Fruit fly (Drosophila melanogaster): ENCODE measurements around the gene CG14926.

CG14926 gene

DNA sequence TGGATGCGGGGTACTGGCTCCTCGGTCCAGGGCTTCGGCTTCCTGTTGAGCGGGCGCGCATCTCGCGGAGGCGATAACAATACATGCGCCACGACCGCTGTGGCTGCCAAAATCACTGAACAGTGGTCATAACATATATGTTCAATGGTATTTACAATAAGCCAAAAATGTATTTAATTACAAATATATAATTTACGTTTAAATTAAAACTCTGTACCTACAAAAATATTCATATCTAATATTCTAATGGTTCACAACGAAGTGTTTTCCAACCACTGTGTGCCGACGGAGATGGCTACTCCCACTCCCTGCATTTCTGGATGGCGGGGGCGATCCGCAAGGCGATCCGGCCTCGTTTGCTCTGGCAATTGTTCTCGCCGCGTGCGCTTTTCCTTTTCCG, 41.6 kb upstream of the CG14926 start (continued):
- TF ChIP-seq CG13424 (tag; optimal IDR thresholded peaks at IDR 0.05) (no peak), CG4617 (GFP tag; optimal IDR thresholded peaks at IDR 0.05; ENCODE audit: borderline replicate concordance) (no peak), CG15514 (GFP tag; optimal IDR thresholded peaks at IDR 0.05) (no peak), Poxn (GFP tag; IDR thresholded peaks at IDR 0.05) (no peak), sisA (GFP tag; IDR thresholded peaks at IDR 0.05) (peak; percentile 23; the same call in 1 of the 2 replicates), CG10321 (GFP tag; IDR thresholded peaks at IDR 0.05) (no peak), E2f1 (GFP tag; IDR thresholded peaks at IDR 0.05) (peak; percentile 26; the same call in 1 of the 2 replicates), stc (GFP tag; IDR thresholded peaks at IDR 0.05) (peak; percentile 56; the same call in 1 of the 2 replicates), CG11247 (GFP tag; IDR thresholded peaks at IDR 0.05) (no peak), Blimp-1 (GFP tag; optimal IDR thresholded peaks at IDR 0.05) (peak; percentile 10), Hr78 (GFP tag; optimal IDR thresholded peaks at IDR 0.05) (no peak), CG2712 (tag; optimal IDR thresholded peaks at IDR 0.05) (peak; percentile 21), CG15479 (GFP tag; optimal IDR thresholded peaks at IDR 0.05) (no peak), CG12104 (GFP tag; optimal IDR thresholded peaks at IDR 0.05) (no peak), CG11504 (tag; optimal IDR thresholded peaks at IDR 0.05) (no peak), en (GFP tag; optimal IDR thresholded peaks at IDR 0.05) (no peak), sens (GFP tag) (peak; percentile 34), az2 (GFP tag; optimal IDR thresholded peaks at IDR 0.05) (peak; percentile 7), ro (GFP tag; IDR thresholded peaks at IDR 0.05) (no peak), danr (GFP tag; IDR thresholded peaks at IDR 0.05) (no peak), tll (GFP tag; optimal IDR thresholded peaks at IDR 0.05) (no peak), zen2 (GFP tag; IDR thresholded peaks at IDR 0.05; ENCODE audit: partially characterized antibody) (no peak), ci (GFP tag; IDR thresholded peaks at IDR 0.05) (peak; percentile 61; the same call in 1 of the 3 replicates), Sox102F (GFP tag; optimal IDR thresholded peaks at IDR 0.05) (peak; percentile 46), CG11456 (GFP tag; IDR thresholded peaks at IDR 0.05) (no peak), otp (GFP tag; IDR thresholded peaks at IDR 0.05) (peak; percentile 45; the same call in 1 of the 3 replicates), CG11560 (tag; IDR thresholded peaks at IDR 0.05) (no peak), Chrac-16 (GFP tag; optimal IDR thresholded peaks at IDR 0.05) (peak; percentile 2), gem (tag; optimal IDR thresholded peaks at IDR 0.05) (peak; percentile 43), ind (GFP tag; optimal IDR thresholded peaks at IDR 0.05) (no peak), CG32532 (GFP tag; IDR thresholded peaks at IDR 0.05) (no peak), GATAe (GFP tag; conservative IDR thresholded peaks at IDR 0.05) (no peak), Ptx1 (GFP tag; IDR thresholded peaks at IDR 0.05) (peak; percentile 41; the same call in 1 of the 2 replicates), ara (GFP tag; IDR thresholded peaks at IDR 0.05) (peak; percentile 74), CG9797 (GFP tag; optimal IDR thresholded peaks at IDR 0.05) (no peak), CG12391 (tag; optimal IDR thresholded peaks at IDR 0.05) (peak; percentile 28), run (tag; optimal IDR thresholded peaks at IDR 0.05) (no peak), ewg (GFP tag; optimal IDR thresholded peaks at IDR 0.05) (no peak), fd64A (GFP tag; optimal IDR thresholded peaks at IDR 0.05) (no peak), CoRest (tag; optimal IDR thresholded peaks at IDR 0.05) (no peak), CTCF (GFP tag; optimal IDR thresholded peaks at IDR 0.05) (no peak), CG10431 (GFP tag; optimal IDR thresholded peaks at IDR 0.05) (no peak), nmo (GFP tag; optimal IDR thresholded peaks at IDR 0.05) (peak; percentile 7), CG4404 (GFP tag; IDR thresholded peaks at IDR 0.05) (peak; percentile 61), Vsx1 (GFP tag; optimal IDR thresholded peaks at IDR 0.05) (no peak), br (optimal IDR thresholded peaks at IDR 0.05) (no peak), Bteb2 (GFP tag; optimal IDR thresholded peaks at IDR 0.05) (no peak), Fer1 (GFP tag; optimal IDR thresholded peaks at IDR 0.05) (no peak), CG1792 (GFP tag; optimal IDR thresholded peaks at IDR 0.05) (no peak), Dip3 (GFP tag; optimal IDR thresholded peaks at IDR 0.05) (no peak), Antp (GFP tag; optimal IDR thresholded peaks at IDR 0.05) (no peak)
